Worm (Caenorhabditis elegans) whole organism, late embryonic: ENCODE measurements around the gene C25A8.5.

Experiments used
- T23F11.4 ChIP-seq: fragments of 200-800 bp; sonication (Bioruptor generic); optimal IDR thresholded peaks from 2 replicates; lab custom pipeline; 2018; ENCODE audit warnings: mild to moderate bottlenecking, missing genetic modification characterization, missing compliant biosample characterization
- ceh-45 ChIP-seq: fragments of 200-800 bp; sonication (Bioruptor generic); IDR thresholded peaks from 2 replicates; pipeline ENCODE4 v1.3.6; 2022; ENCODE audit warnings: missing genetic modification reagents, missing genetic modification characterization, missing compliant biosample characterization
- hlh-8 ChIP-seq: sonication (generic microtip); optimal IDR thresholded peaks from 2 replicates; lab custom pipeline; 2016; ENCODE audit warnings: missing genotype, missing genetic modification characterization, missing compliant biosample characterization
- lim-6 ChIP-seq: sonication (generic microtip); optimal IDR thresholded peaks from 2 replicates; lab custom pipeline; 2016; ENCODE audit warnings: missing genetic modification characterization, missing compliant biosample characterization
- npax-4 ChIP-seq: sonication (generic microtip); optimal IDR thresholded peaks from 2 replicates; lab custom pipeline; 2016; ENCODE audit warnings: missing genetic modification characterization, missing compliant biosample characterization
- pqm-1 ChIP-seq: sonication (generic microtip); optimal IDR thresholded peaks from 2 replicates; lab custom pipeline; 2016; ENCODE audit warnings: missing genetic modification characterization, missing compliant biosample characterization
- tbx-2 ChIP-seq: sonication (generic microtip); optimal IDR thresholded peaks from 2 replicates; lab custom pipeline; 2016; ENCODE audit warnings: missing genetic modification characterization, missing compliant biosample characterization

DNA sequence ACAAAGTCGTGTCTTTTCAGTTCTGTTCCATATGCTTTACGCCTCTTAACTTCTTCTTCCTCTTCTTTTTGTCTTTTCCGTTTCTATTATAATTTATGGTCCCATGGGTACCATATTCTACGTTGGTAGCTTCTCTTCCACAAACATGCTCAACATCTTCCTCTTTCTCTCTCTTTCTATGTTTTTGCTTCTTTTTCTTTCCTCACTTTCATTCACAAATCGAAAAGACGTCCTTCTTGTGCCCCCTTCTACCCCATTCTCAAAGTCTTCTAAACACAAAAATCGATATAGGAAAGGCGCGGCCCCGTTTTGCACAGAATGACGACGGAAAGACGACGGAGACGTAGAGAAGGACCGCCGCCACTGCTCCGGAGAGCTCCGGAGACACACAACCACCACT lies 40.6 kb upstream of the C25A8.5 start:
- TF ChIP-seq hlh-8 (tag; lab: Kevin White, UChicago) (no peak), npax-4 (tag; lab: Kevin White, UChicago) (no peak), ceh-45 (no peak), T23F11.4 (no peak), pqm-1 (tag; lab: Kevin White, UChicago) (no peak), tbx-2 (tag; lab: Kevin White, UChicago) (no peak), lim-6 (tag; lab: Kevin White, UChicago) (no peak)
